Fruit fly (Drosophila melanogaster): ENCODE measurements around the gene CG3040.

The CG3040 gene

dm6 chrX:7014931-7015428 lies 41.8 kb upstream of the CG3040 start (continued):
- TF ChIP-seq CG6163 (GFP tag; IDR thresholded peaks at IDR 0.05) (peak; percentile 58; the same call in 2 of the 3 replicates), cyc (GFP tag; optimal IDR thresholded peaks at IDR 0.05) (peak; percentile 11), vri (GFP tag; optimal IDR thresholded peaks at IDR 0.05) (no peak), Ets96B (tag; optimal IDR thresholded peaks at IDR 0.05) (peak; percentile 8), dsx (GFP tag; optimal IDR thresholded peaks at IDR 0.05; ENCODE audit: poor library complexity, severe bottlenecking) (peak; percentile 27), Hr39 (GFP tag; optimal IDR thresholded peaks at IDR 0.05) (peak; percentile 16)

dm6 chrX:7013320-7014214 lies 40.4 kb upstream of the CG3040 start, which contains the start of the genes CG3032 and CG4593:
CG3032 (minus strand) TSS chrX:7013881.
CG4593 (plus strand) TSS chrX:7013887.
- peak; percentile 81 for TF ChIP-seq CG11762 (GFP tag; optimal IDR thresholded peaks at IDR 0.05; ENCODE audit: insufficient read depth)
- TF ChIP-seq CG8119 (GFP tag; IDR thresholded peaks at IDR 0.05), result peak; percentile 91
- TF ChIP-seq CG6854 (GFP tag; optimal IDR thresholded peaks at IDR 0.05), result no peak
- TF ChIP-seq Eip78C (GFP tag), result peak; percentile 97
- TF ChIP-seq Blimp-1 (GFP tag; optimal IDR thresholded peaks at IDR 0.05), result peak; percentile 43
- peak; percentile 92 for TF ChIP-seq svp (GFP tag)
- peak; percentile 95 for TF ChIP-seq Hr4 (GFP tag; optimal IDR thresholded peaks at IDR 0.05)
- peak; percentile 84 for TF ChIP-seq Sox102F (GFP tag; optimal IDR thresholded peaks at IDR 0.05)
- peak; percentile 84 for TF ChIP-seq Ets21C (GFP tag; optimal IDR thresholded peaks at IDR 0.05)
- peak; percentile 92 for TF ChIP-seq CG3919 (GFP tag; optimal IDR thresholded peaks at IDR 0.05)
- TF ChIP-seq pdm3 (GFP tag; optimal IDR thresholded peaks at IDR 0.05), result peak; percentile 95
- peak; percentile 53 for TF ChIP-seq vri (GFP tag; optimal IDR thresholded peaks at IDR 0.05)
- peak; percentile 90 for TF ChIP-seq CG6276 (GFP tag; optimal IDR thresholded peaks at IDR 0.05)
- peak; percentile 89 for TF ChIP-seq cyc (GFP tag; optimal IDR thresholded peaks at IDR 0.05)
- TF ChIP-seq Hr39 (GFP tag; optimal IDR thresholded peaks at IDR 0.05), result peak; percentile 93
- TF ChIP-seq Sox15 (GFP tag; optimal IDR thresholded peaks at IDR 0.05), result peak; percentile 89
- peak; percentile 91 for TF ChIP-seq lz (GFP tag; optimal IDR thresholded peaks at IDR 0.05)
- TF ChIP-seq CG3032 (tag; optimal IDR thresholded peaks at IDR 0.05), result peak; percentile 96
- TF ChIP-seq CG16779 (tag; optimal IDR thresholded peaks at IDR 0.05), result peak; percentile 71
- TF ChIP-seq dac (GFP tag; optimal IDR thresholded peaks at IDR 0.05), result peak; percentile 84
- peak; percentile 76 to 79 for TF ChIP-seq salr (GFP tag; optimal IDR thresholded peaks at IDR 0.05)
- peak; percentile 52 to 64 for TF ChIP-seq ss (GFP tag; optimal IDR thresholded peaks at IDR 0.05)
- peak; percentile 59 for TF ChIP-seq fd59A (GFP tag; optimal IDR thresholded peaks at IDR 0.05)
- TF ChIP-seq OdsH (GFP tag; optimal IDR thresholded peaks at IDR 0.05), result peak; percentile 95
- peak; percentile 76 for TF ChIP-seq CG8632 (GFP tag; optimal IDR thresholded peaks at IDR 0.05)
- peak; percentile 82 for TF ChIP-seq CG7368 (GFP tag; optimal IDR thresholded peaks at IDR 0.05)
- peak; percentile 81 for TF ChIP-seq Eip75B (GFP tag; optimal IDR thresholded peaks at IDR 0.05)
- TF ChIP-seq eg (GFP tag; IDR thresholded peaks at IDR 0.05), result peak; percentile 98
- TF ChIP-seq topi (GFP tag; optimal IDR thresholded peaks at IDR 0.05), result peak; percentile 89
- TF ChIP-seq Lpt (GFP tag; optimal IDR thresholded peaks at IDR 0.05), result peak; percentile 88
- peak; percentile 85 for TF ChIP-seq Ets96B (tag; optimal IDR thresholded peaks at IDR 0.05)
- TF ChIP-seq fd85E (GFP tag; optimal IDR thresholded peaks at IDR 0.05), result peak; percentile 9
- TF ChIP-seq CG11294 (GFP tag; IDR thresholded peaks at IDR 0.05), result peak; percentile 95
- TF ChIP-seq net (GFP tag; optimal IDR thresholded peaks at IDR 0.05), result peak; percentile 89
- TF ChIP-seq Sox14 (GFP tag; optimal IDR thresholded peaks at IDR 0.05), result peak; percentile 94
- TF ChIP-seq Smox (GFP tag; optimal IDR thresholded peaks at IDR 0.05), result peak; percentile 89
- TF ChIP-seq CG10669 (GFP tag; optimal IDR thresholded peaks at IDR 0.05), result peak; percentile 86
- TF ChIP-seq CG1621 (tag; optimal IDR thresholded peaks at IDR 0.05), result peak; percentile 81
- TF ChIP-seq acj6 (GFP tag; optimal IDR thresholded peaks at IDR 0.05), result peak; percentile 91
- TF ChIP-seq Eip93F (GFP tag; optimal IDR thresholded peaks at IDR 0.05), result no peak
- peak; percentile 82 for TF ChIP-seq CG4318 (GFP tag; optimal IDR thresholded peaks at IDR 0.05)
- peak; percentile 72 for TF ChIP-seq CG8319 (GFP tag; optimal IDR thresholded peaks at IDR 0.05)
- TF ChIP-seq CG15336 (GFP tag; IDR thresholded peaks at IDR 0.05), result peak; percentile 94
- TF ChIP-seq CG31627 (GFP tag; optimal IDR thresholded peaks at IDR 0.05), result peak; percentile 90
- peak; percentile 38 for TF ChIP-seq fkh (GFP tag; optimal IDR thresholded peaks at IDR 0.05)

All from whole organism, prepupa.